Worm (Caenorhabditis elegans) whole organism, young adult: ENCODE results near the gene rpy-1.

Experiments
- B0019.2 ChIP-seq: fragments of 200-800 bp; sonication (Bioruptor generic); conservative IDR thresholded peaks from 2 replicates; pipeline ENCODE4 v1.3.6; 2022; ENCODE audit warnings: missing genetic modification reagents, missing genetic modification characterization, missing compliant biosample characterization
- B0336.3 ChIP-seq: fragments of 200-800 bp; sonication (Bioruptor generic); IDR thresholded peaks from 2 replicates; pipeline ENCODE4 v1.3.6; 2022; ENCODE audit warnings: missing genetic modification characterization, missing compliant biosample characterization
- F22D6.2 ChIP-seq: sonication (generic microtip); optimal IDR thresholded peaks from 2 replicates; lab custom pipeline; 2016; ENCODE audit warnings: mild to moderate bottlenecking, missing genetic modification characterization, missing compliant biosample characterization
- F33H1.4 ChIP-seq: fragments of 200-800 bp; sonication (Bioruptor generic); IDR thresholded peaks from 2 replicates; pipeline ENCODE4 v1.3.6; 2022; ENCODE audit warnings: missing genetic modification reagents, missing genetic modification characterization, missing compliant biosample characterization
- F57C9.4 ChIP-seq: sonication (generic microtip); optimal IDR thresholded peaks from 2 replicates; lab custom pipeline; 2017; ENCODE audit warnings: mild to moderate bottlenecking, missing genetic modification characterization, missing compliant biosample characterization
- K11D2.4 ChIP-seq: fragments of 200-800 bp; sonication (Bioruptor generic); IDR thresholded peaks from 2 replicates; pipeline ENCODE4 v1.3.6; 2022; ENCODE audit warnings: missing genetic modification reagents, missing genetic modification characterization, missing compliant biosample characterization
- Y53G8AR.9 ChIP-seq: fragments of 200-800 bp; sonication (Bioruptor generic); conservative IDR thresholded peaks from 2 replicates; pipeline ENCODE4 v1.3.6; 2022; ENCODE audit warnings: missing genetic modification reagents, missing genetic modification characterization, missing compliant biosample characterization
- Y67H2A.10 ChIP-seq: fragments of 200-800 bp; sonication (Bioruptor generic); conservative IDR thresholded peaks from 2 replicates; pipeline ENCODE4 v1.3.6; 2022; ENCODE audit warnings: missing genetic modification reagents, missing genetic modification characterization, missing compliant biosample characterization
- atf-7 ChIP-seq: sonication (generic microtip); optimal IDR thresholded peaks from 2 replicates; lab custom pipeline; 2017; ENCODE audit warnings: mild to moderate bottlenecking, missing genetic modification characterization, missing compliant biosample characterization
- attf-6 ChIP-seq: fragments of 200-800 bp; sonication (Bioruptor generic); IDR thresholded peaks from 2 replicates; pipeline ENCODE4 v1.3.6; 2022; ENCODE audit warnings: missing genetic modification reagents, missing genetic modification characterization, missing compliant biosample characterization
- bed-1 ChIP-seq: fragments of 200-800 bp; sonication (Bioruptor generic); IDR thresholded peaks from 2 replicates; pipeline ENCODE4 v1.3.6; 2022; ENCODE audit warnings: missing genetic modification reagents, missing genetic modification characterization, missing compliant biosample characterization
- cebp-2 ChIP-seq: fragments of 200-800 bp; sonication (Bioruptor generic); IDR thresholded peaks from 2 replicates; pipeline ENCODE4 v1.3.6; 2022; ENCODE audit warnings: missing genetic modification characterization, missing compliant biosample characterization
- ceh-100 ChIP-seq: fragments of 200-800 bp; sonication (Bioruptor generic); IDR thresholded peaks from 2 replicates; pipeline ENCODE4 v1.3.6; 2022; ENCODE audit warnings: missing genetic modification reagents, missing genetic modification characterization, missing compliant biosample characterization
- ceh-40 ChIP-seq: fragments of 200-800 bp; sonication (Bioruptor generic); IDR thresholded peaks from 2 replicates; pipeline ENCODE4 v1.3.6; 2022; ENCODE audit warnings: missing genetic modification characterization, missing compliant biosample characterization
- ceh-58 ChIP-seq: fragments of 200-800 bp; sonication (Bioruptor generic); IDR thresholded peaks from 2 replicates; pipeline ENCODE4 v1.3.6; 2022; ENCODE audit warnings: missing genetic modification characterization, missing compliant biosample characterization
- ceh-79 ChIP-seq: sonication (generic microtip); optimal IDR thresholded peaks from 2 replicates; lab custom pipeline; 2017; ENCODE audit warnings: mild to moderate bottlenecking, missing genetic modification characterization, missing compliant biosample characterization
- die-1 ChIP-seq: sonication (generic microtip); optimal IDR thresholded peaks from 2 replicates; lab custom pipeline; 2016; ENCODE audit warnings: missing genotype, mild to moderate bottlenecking, missing genetic modification characterization, missing compliant biosample characterization
- efl-1 ChIP-seq: fragments of 150-350 bp; optimal IDR thresholded peaks from 2 replicates; lab custom pipeline; 2014; ENCODE audit warnings: missing biosample characterization, missing genetic modification reagents, missing genetic modification characterization
- egl-44 ChIP-seq: fragments of 200-800 bp; sonication (Bioruptor generic); IDR thresholded peaks from 2 replicates; pipeline ENCODE4 v1.3.6; 2022; ENCODE audit warnings: missing genetic modification reagents, missing genetic modification characterization, missing compliant biosample characterization
- ets-4 ChIP-seq: fragments of 200-800 bp; sonication (Bioruptor generic); optimal IDR thresholded peaks from 2 replicates; lab custom pipeline; 2018; ENCODE audit warnings: mild to moderate bottlenecking, missing genetic modification characterization, missing compliant biosample characterization
- hmg-1.2 ChIP-seq: fragments of 200-800 bp; sonication (Bioruptor generic); IDR thresholded peaks from 2 replicates; pipeline ENCODE4 v1.3.6; 2022; ENCODE audit warnings: missing genetic modification reagents, missing genetic modification characterization, missing compliant biosample characterization
- hmg-20 ChIP-seq: fragments of 200-800 bp; sonication (Bioruptor generic); IDR thresholded peaks from 2 replicates; pipeline ENCODE4 v1.3.6; 2022; ENCODE audit warnings: missing genetic modification reagents, missing genetic modification characterization, missing compliant biosample characterization
- let-526 ChIP-seq: fragments of 200-800 bp; sonication (Bioruptor generic); IDR thresholded peaks from 2 replicates; pipeline ENCODE4 v1.3.6; 2022; ENCODE audit warnings: missing genetic modification reagents, missing genetic modification characterization, missing compliant biosample characterization
- madf-8 ChIP-seq: fragments of 200-800 bp; sonication (Bioruptor generic); conservative IDR thresholded peaks from 2 replicates; pipeline ENCODE4 v1.3.6; 2022; ENCODE audit warnings: missing genetic modification reagents, missing genetic modification characterization, missing compliant biosample characterization
- mcd-1 ChIP-seq: fragments of 200-800 bp; sonication (Bioruptor generic); IDR thresholded peaks from 2 replicates; pipeline ENCODE4 v1.3.6; 2022; ENCODE audit warnings: missing genetic modification reagents, missing genetic modification characterization, missing compliant biosample characterization
- mel-28 ChIP-seq: sonication (generic microtip); optimal IDR thresholded peaks from 2 replicates; lab custom pipeline; 2016; ENCODE audit warnings: borderline replicate concordance, mild to moderate bottlenecking, missing genetic modification characterization, missing compliant biosample characterization
- nhr-27 ChIP-seq: fragments of 200-800 bp; sonication (Bioruptor generic); optimal IDR thresholded peaks from 2 replicates; lab custom pipeline; 2018; ENCODE audit warnings: mild to moderate bottlenecking, missing genetic modification characterization, moderate library complexity, missing compliant biosample characterization
- nhr-80 ChIP-seq: sonication (generic microtip); optimal IDR thresholded peaks from 2 replicates; lab custom pipeline; 2016; ENCODE audit warnings: missing genetic modification characterization, missing compliant biosample characterization
- rcor-1 ChIP-seq: fragments of 200-800 bp; sonication (Bioruptor generic); IDR thresholded peaks from 2 replicates; pipeline ENCODE4 v1.3.6; 2022; ENCODE audit warnings: missing genetic modification reagents, missing genetic modification characterization, missing compliant biosample characterization
- sdz-38 ChIP-seq: sonication (generic microtip); optimal IDR thresholded peaks from 2 replicates; lab custom pipeline; 2016; ENCODE audit warnings: missing genotype, missing genetic modification characterization, missing compliant biosample characterization
- somi-1 ChIP-seq: fragments of 200-800 bp; sonication (Bioruptor generic); optimal IDR thresholded peaks from 2 replicates; lab custom pipeline; 2018; ENCODE audit warnings: mild to moderate bottlenecking, missing genetic modification characterization, missing compliant biosample characterization
- sptf-2 ChIP-seq: fragments of 200-800 bp; sonication (Bioruptor generic); optimal IDR thresholded peaks from 2 replicates; lab custom pipeline; 2018; ENCODE audit warnings: mild to moderate bottlenecking, missing genetic modification characterization, missing compliant biosample characterization
- xnd-1 ChIP-seq: sonication (generic microtip); optimal IDR thresholded peaks from 2 replicates; lab custom pipeline; 2016; ENCODE audit warnings: missing genotype, missing genetic modification reagents, missing genetic modification characterization, missing compliant biosample characterization
- ztf-26 ChIP-seq: sonication (generic microtip); optimal IDR thresholded peaks from 2 replicates; lab custom pipeline; 2017; ENCODE audit warnings: missing genetic modification characterization, missing compliant biosample characterization

Gene rpy-1

ce11 chrII:6667534-6667933 lies 37.9 kb downstream of the rpy-1 start:
- no peak for TF ChIP-seq rcor-1 (GFP tag; lab: Robert Waterston, UW)
- no peak for TF ChIP-seq hmg-20 (GFP tag; lab: Robert Waterston, UW)
- TF ChIP-seq B0336.3 (GFP tag; lab: Robert Waterston, UW): no peak
- no peak for TF ChIP-seq sptf-2
- no peak for TF ChIP-seq F22D6.2
- no peak for TF ChIP-seq egl-44 (GFP tag; lab: Robert Waterston, UW)
- TF ChIP-seq atf-7 (tag; lab: Kevin White, UChicago): no peak
- TF ChIP-seq madf-8 (GFP tag; lab: Robert Waterston, UW): no peak
- TF ChIP-seq ceh-79 (tag; lab: Kevin White, UChicago): no peak
- no peak for TF ChIP-seq ceh-100 (GFP tag; lab: Robert Waterston, UW)
- TF ChIP-seq nhr-80 (tag; lab: Kevin White, UChicago): no peak
- TF ChIP-seq cebp-2 (GFP tag; lab: Robert Waterston, UW): no peak
- no peak for TF ChIP-seq ceh-58
- no peak for TF ChIP-seq efl-1
- no peak for TF ChIP-seq sdz-38 (tag; lab: Kevin White, UChicago)
- no peak for TF ChIP-seq xnd-1
- TF ChIP-seq die-1: no peak
- TF ChIP-seq let-526 (GFP tag; lab: Robert Waterston, UW): no peak
- TF ChIP-seq nhr-27 (tag; lab: Kevin White, UChicago): no peak

DNA sequence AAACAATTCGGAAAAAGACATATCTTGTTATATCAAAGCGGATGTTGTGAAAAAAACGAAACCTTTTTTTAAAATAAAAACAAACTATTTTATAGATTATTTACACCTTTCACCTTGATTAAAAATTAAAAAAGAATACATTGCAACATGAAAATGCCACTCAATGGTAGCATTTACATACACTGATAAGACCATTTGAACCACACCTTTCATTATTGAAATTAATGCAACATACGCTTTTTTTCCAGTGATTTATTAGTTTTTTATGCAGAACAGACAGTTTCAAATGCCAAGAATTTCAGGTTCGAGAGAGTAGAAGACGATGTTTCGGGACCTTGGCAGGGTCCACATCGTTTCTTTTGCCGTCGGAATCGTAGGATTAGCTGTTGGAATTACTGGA lies 38.8 kb downstream of the rpy-1 start, which contains the start of gene T19D12.1:
T19D12.1 (plus strand) TSS at position 301 of the 400 bp plus-strand sequence.
- TF ChIP-seq B0019.2 (no peak), mel-28 (tag; lab: Kevin White, UChicago) (no peak), efl-1 (no peak)

DNA sequence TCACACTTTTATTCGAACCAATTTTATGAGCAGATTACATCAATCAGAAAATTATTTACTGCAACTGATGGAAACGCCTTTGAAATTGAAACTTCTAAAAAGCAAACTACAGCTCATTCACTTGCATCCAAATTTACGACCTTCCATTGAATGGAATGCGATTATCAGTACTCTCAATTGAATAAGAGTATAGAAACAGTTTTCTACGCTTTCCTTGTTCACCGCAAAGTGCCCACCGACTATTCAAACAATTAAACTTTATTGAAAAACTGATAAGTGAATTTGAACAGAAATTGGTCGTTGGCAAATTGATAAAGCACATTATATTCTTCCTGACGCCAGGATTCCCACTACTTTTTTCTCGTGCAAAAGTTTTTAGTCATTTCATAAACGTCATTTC lies 39.5 kb downstream of the rpy-1 start:
- TF ChIP-seq nhr-80 (tag; lab: Kevin White, UChicago) (peak; percentile 79), mcd-1 (GFP tag; lab: Robert Waterston, UW) (no peak), F57C9.4 (tag; lab: Kevin White, UChicago) (no peak)

DNA sequence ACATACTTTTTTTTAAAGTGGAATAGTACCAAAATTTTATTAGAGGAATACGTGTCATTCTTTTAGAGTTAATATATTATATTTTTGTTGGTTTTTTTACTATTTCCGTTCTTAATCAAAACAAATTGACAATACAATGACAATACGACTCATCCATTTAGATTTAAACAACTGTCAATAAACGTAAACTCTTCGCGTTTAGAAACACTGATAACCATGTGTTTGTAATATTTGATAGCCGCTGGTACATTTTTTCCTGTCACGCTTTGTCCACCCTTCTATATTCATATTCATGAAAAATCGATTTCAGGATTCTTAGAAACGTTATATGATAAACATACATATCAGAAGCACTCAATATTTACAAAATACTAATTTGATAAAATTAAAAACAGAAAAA lies 41.6 kb downstream of the rpy-1 start:
- TF ChIP-seq Y67H2A.10 (GFP tag; lab: Robert Waterston, UW) (no peak), hmg-20 (GFP tag; lab: Robert Waterston, UW) (no peak), nhr-80 (tag; lab: Kevin White, UChicago) (peak; percentile 41)
- TF ChIP-seq, all 124 proteins: peak for 1

- TF ChIP-seq somi-1 (GFP tag; lab: Kevin White, UChicago) (no peak), nhr-80 (tag; lab: Kevin White, UChicago) (peak; percentile 53)
These were observed 44.2 kb downstream of the rpy-1 start, which contains the start of gene T19D12.2 for ce11 chrII:6661211-6661610. Gene T19D12.2 (plus strand): TSS chrII:6661335.

DNA sequence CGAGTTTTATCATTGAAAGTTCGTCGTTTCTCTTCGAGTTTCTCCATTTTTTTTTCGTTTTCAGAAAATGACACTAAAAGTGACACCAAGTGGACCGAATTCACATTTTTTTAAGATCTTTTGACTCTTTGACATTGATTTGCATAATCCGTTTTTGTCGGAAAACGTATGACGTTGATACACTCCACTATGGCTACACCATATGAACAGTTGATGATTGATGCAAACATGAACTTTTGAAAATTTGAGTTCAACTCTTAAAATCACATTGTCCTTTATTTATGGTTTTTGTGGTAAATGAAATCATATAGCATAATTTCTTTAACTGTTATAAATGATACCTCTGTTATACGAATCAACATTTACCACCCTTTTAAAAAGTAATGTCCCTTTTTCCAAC lies 46.7 kb downstream of the rpy-1 start, which contains the start of gene T19D12.10:
T19D12.10 (minus strand) TSS at position 101 of the 400 bp plus-strand sequence.
- no peak for TF ChIP-seq ztf-26 (tag; lab: Kevin White, UChicago)
- TF ChIP-seq hmg-1.2 (GFP tag; lab: Robert Waterston, UW): no peak
- no peak for TF ChIP-seq sdz-38 (tag; lab: Kevin White, UChicago)
- TF ChIP-seq bed-1 (GFP tag; lab: Robert Waterston, UW): no peak
- TF ChIP-seq egl-44 (GFP tag; lab: Robert Waterston, UW): no peak
- no peak for TF ChIP-seq ets-4 (GFP tag; lab: Kevin White, UChicago)
- no peak for TF ChIP-seq mcd-1 (GFP tag; lab: Robert Waterston, UW)
- no peak for TF ChIP-seq attf-6 (GFP tag; lab: Robert Waterston, UW)
- no peak for TF ChIP-seq ceh-40
- no peak for TF ChIP-seq K11D2.4 (GFP tag; lab: Robert Waterston, UW)
- TF ChIP-seq Y53G8AR.9 (GFP tag; lab: Robert Waterston, UW): no peak
- TF ChIP-seq F33H1.4: no peak
